Worm (Caenorhabditis elegans): ENCODE data around the gene mca-3.
A peak's percentile ranks its signal among the peaks of the same experiment; 100 is the strongest.

The mca-3 gene

DNA sequence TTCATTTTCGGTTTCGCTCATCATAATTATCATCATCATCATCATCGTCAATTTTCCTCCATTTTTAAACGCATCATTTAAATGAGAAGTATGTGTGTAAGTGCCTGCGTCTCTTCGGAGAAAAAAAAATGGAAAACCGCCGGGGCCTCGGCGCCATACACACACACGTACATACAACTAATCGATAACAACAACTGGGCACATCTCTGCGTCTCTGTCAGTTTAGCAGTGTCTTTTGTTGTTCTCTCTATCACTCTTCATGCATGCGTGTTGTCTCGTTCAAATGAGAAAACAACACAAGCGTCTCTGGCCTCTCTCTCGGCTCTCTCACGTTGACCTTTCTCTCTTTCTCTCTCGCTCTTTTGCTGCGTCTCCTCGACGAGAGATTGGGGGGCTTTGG lies 27.8 kb upstream of the mca-3 start (continued):
- peak; percentile 39; the same call in 1 of the 2 replicates for TF ChIP-seq C06A6.2 (GFP tag; conservative IDR thresholded peaks at IDR 0.05)
- TF ChIP-seq ZK185.1 (tag; optimal IDR thresholded peaks at IDR 0.05; ENCODE audit: poor library complexity, severe bottlenecking): no peak
- TF ChIP-seq hmg-1.2 (GFP tag; IDR thresholded peaks at IDR 0.05): peak; percentile 95
- peak; percentile 32 for TF ChIP-seq repo-1 (tag; optimal IDR thresholded peaks at IDR 0.05)
- TF ChIP-seq F10E7.11 (tag; optimal IDR thresholded peaks at IDR 0.05): no peak
- TF ChIP-seq dpff-1 (tag; optimal IDR thresholded peaks at IDR 0.05): no peak
- no peak for TF ChIP-seq egrh-3 (GFP tag; IDR thresholded peaks at IDR 0.05)
- no peak for TF ChIP-seq nhr-27 (tag; optimal IDR thresholded peaks at IDR 0.05)
- TF ChIP-seq atf-7 (tag; optimal IDR thresholded peaks at IDR 0.05): peak; percentile 46
- TF ChIP-seq ceh-27 (GFP tag; optimal IDR thresholded peaks at IDR 0.05): peak; percentile 73
- TF ChIP-seq xnd-1 (tag; optimal IDR thresholded peaks at IDR 0.05): no peak
- TF ChIP-seq aptf-3 (GFP tag; IDR thresholded peaks at IDR 0.05): no peak
- TF ChIP-seq Y79H2A.3 (GFP tag; conservative IDR thresholded peaks at IDR 0.05): no peak
- TF ChIP-seq let-607 (tag; optimal IDR thresholded peaks at IDR 0.05): no peak
- TF ChIP-seq snpc-4 (GFP tag; optimal IDR thresholded peaks at IDR 0.05): peak; percentile 10
- TF ChIP-seq snpc-4 (tag; optimal IDR thresholded peaks at IDR 0.05): peak in 2 of 4 experiments; percentile 23 to 30
- TF ChIP-seq efl-1 (GFP tag; optimal IDR thresholded peaks at IDR 0.05): no peak
- no peak for TF ChIP-seq madf-6 (GFP tag; IDR thresholded peaks at IDR 0.05)
- TF ChIP-seq ceh-91 (GFP tag; IDR thresholded peaks at IDR 0.05): no peak
- no peak for TF ChIP-seq F23B12.7 (tag; optimal IDR thresholded peaks at IDR 0.05; ENCODE audit: insufficient read depth)
- TF ChIP-seq ztf-22 (GFP tag; optimal IDR thresholded peaks at IDR 0.05): no peak
- no peak for TF ChIP-seq mes-4 (tag; optimal IDR thresholded peaks at IDR 0.05)
- TF ChIP-seq B0261.1 (tag; optimal IDR thresholded peaks at IDR 0.05): no peak
- no peak for TF ChIP-seq F37B4.10 (GFP tag; IDR thresholded peaks at IDR 0.05)
- no peak for TF ChIP-seq hlh-26 (GFP tag; conservative IDR thresholded peaks at IDR 0.05)
- TF ChIP-seq ztf-26 (tag; optimal IDR thresholded peaks at IDR 0.05): peak; percentile 79
- TF ChIP-seq ztf-3 (GFP tag; optimal IDR thresholded peaks at IDR 0.05): no peak
- peak; percentile 22 for TF ChIP-seq tbp1 (GFP tag; optimal IDR thresholded peaks at IDR 0.05)
- TF ChIP-seq pbrm-1 (GFP tag; IDR thresholded peaks at IDR 0.05): no peak
- TF ChIP-seq Y53F4B.3 (GFP tag; IDR thresholded peaks at IDR 0.05): no peak
- no peak for TF ChIP-seq snpc-1.3 (tag; optimal IDR thresholded peaks at IDR 0.05; ENCODE audit: insufficient read depth)
- peak; percentile 6 for TF ChIP-seq ets-4 (GFP tag; optimal IDR thresholded peaks at IDR 0.05)
- peak; percentile 25 for TF ChIP-seq tlf-1 (GFP tag; optimal IDR thresholded peaks at IDR 0.05)
- no peak for TF ChIP-seq ama-1 (optimal IDR thresholded peaks at IDR 0.05)
- peak in 1 of 2 experiments; percentile 9 for TF ChIP-seq ama-1 (GFP tag; optimal IDR thresholded peaks at IDR 0.05)
- no peak for TF ChIP-seq ccch-3 (GFP tag; optimal IDR thresholded peaks at IDR 0.05)
- TF ChIP-seq Y53G8AR.9 (GFP tag; conservative IDR thresholded peaks at IDR 0.05): no peak
- no peak for TF ChIP-seq egl-44 (GFP tag; IDR thresholded peaks at IDR 0.05)
- no peak for TF ChIP-seq unc-62 (GFP tag; optimal IDR thresholded peaks at IDR 0.05)
- TF ChIP-seq F49E8.2 (tag; optimal IDR thresholded peaks at IDR 0.05; ENCODE audit: insufficient read depth): no peak
- TF ChIP-seq snpc-1.1 (tag; optimal IDR thresholded peaks at IDR 0.05; ENCODE audit: insufficient read depth): no peak
- no peak for TF ChIP-seq D2030.7 (GFP tag; IDR thresholded peaks at IDR 0.05)
- no peak for TF ChIP-seq aptf-2 (GFP tag; conservative IDR thresholded peaks at IDR 0.05)
- TF ChIP-seq nhr-120 (GFP tag; IDR thresholded peaks at IDR 0.05): no peak
- no peak for TF ChIP-seq ztf-25 (GFP tag; IDR thresholded peaks at IDR 0.05)
- TF ChIP-seq cebp-1 (GFP tag; IDR thresholded peaks at IDR 0.05): no peak
- peak; percentile 81 for TF ChIP-seq cebp-1 (tag; optimal IDR thresholded peaks at IDR 0.05)
- no peak for TF ChIP-seq sptf-2 (GFP tag; optimal IDR thresholded peaks at IDR 0.05)
- peak; percentile 88 for TF ChIP-seq zfh-2 (GFP tag; conservative IDR thresholded peaks at IDR 0.05)
